Worm (Caenorhabditis elegans): ENCODE results near the gene C44B7.5.

DNA sequence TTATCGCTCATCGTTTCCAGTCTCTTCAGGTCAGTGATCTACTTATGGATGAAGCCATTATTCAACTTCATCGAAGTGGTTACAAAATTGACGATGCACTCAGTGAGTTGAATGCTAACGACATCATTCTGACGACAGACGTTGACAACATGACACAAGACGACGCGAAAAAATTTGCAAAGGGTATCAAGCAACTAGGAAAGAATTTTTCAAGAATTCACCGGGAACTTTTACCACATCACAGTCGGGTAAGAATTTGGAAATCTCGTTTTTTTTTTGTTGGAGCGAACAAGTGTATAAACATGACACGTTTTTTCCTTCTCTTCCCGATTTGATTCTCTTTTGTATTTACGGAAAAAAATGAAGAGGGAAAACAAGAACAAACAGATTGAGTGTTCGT, 31.7 kb downstream of the C44B7.5 start:
- TF ChIP-seq snpc-4 (tag; optimal IDR thresholded peaks at IDR 0.05), result no peak
- TF ChIP-seq crh-2 (tag; optimal IDR thresholded peaks at IDR 0.05), result no peak
- no peak for TF ChIP-seq R02D3.7 (tag; optimal IDR thresholded peaks at IDR 0.05)
- no peak for TF ChIP-seq aly-2 (tag; optimal IDR thresholded peaks at IDR 0.05)
